Worm (Caenorhabditis elegans) whole organism, L3 larva: ENCODE results near the gene scly-1.

ENCODE experiments used
- R02D3.7 ChIP-seq: fragments of 150-350 bp; optimal IDR thresholded peaks from 2 replicates; lab custom pipeline; 2014; ENCODE audit warnings: missing biosample characterization, missing genetic modification characterization
- ama-1 ChIP-seq: fragments of 150-350 bp; optimal IDR thresholded peaks from 2 replicates; lab custom pipeline; 2018
- ceh-16 ChIP-seq: sonication (generic microtip); optimal IDR thresholded peaks from 2 replicates; lab custom pipeline; 2017; ENCODE audit warnings: missing biosample characterization, missing genetic modification characterization
- ceh-82 ChIP-seq: fragments of 150-350 bp; optimal IDR thresholded peaks from 2 replicates; lab custom pipeline; 2014; ENCODE audit warnings: missing biosample characterization, missing genetic modification characterization
- ceh-9 ChIP-seq: sonication (generic microtip); optimal IDR thresholded peaks from 2 replicates; lab custom pipeline; 2018; ENCODE audit warnings: missing biosample characterization, missing genetic modification characterization
- egl-27 ChIP-seq: sonication (generic microtip); optimal IDR thresholded peaks from 4 replicates; lab custom pipeline; 2017; ENCODE audit warnings: missing biosample characterization, missing genetic modification reagents, missing genetic modification characterization
- egl-5 ChIP-seq: fragments of 150-350 bp; optimal IDR thresholded peaks from 2 replicates; lab custom pipeline; 2017; ENCODE audit warnings: missing biosample characterization, missing genetic modification reagents, missing genetic modification characterization, inconsistent platforms
- elt-1 ChIP-seq: fragments of 150-350 bp; optimal IDR thresholded peaks from 2 replicates; lab custom pipeline; 2014; ENCODE audit warnings: missing biosample characterization, missing genetic modification characterization
- elt-2 ChIP-seq: sonication (generic microtip); optimal IDR thresholded peaks from 2 replicates; lab custom pipeline; 2016; ENCODE audit warnings: missing genetic modification reagents, mild to moderate bottlenecking, missing genetic modification characterization, missing compliant biosample characterization
- elt-3 ChIP-seq, 3 experiments: fragments of 150-350 bp in 1 of 3; sonication (generic microtip) in 2 of 3; optimal IDR thresholded peaks; 2 replicates in 2 of 3; 4 replicates in 1 of 3; lab custom pipeline; 2014 to 2017; ENCODE audit warnings: missing biosample characterization in 3 of 3, missing genetic modification characterization in 3 of 3
- fkh-10 ChIP-seq: sonication (generic microtip); optimal IDR thresholded peaks from 2 replicates; lab custom pipeline; 2017; ENCODE audit warnings: missing biosample characterization, missing genetic modification reagents, missing genetic modification characterization
- fos-1 ChIP-seq: fragments of 150-350 bp; optimal IDR thresholded peaks from 2 replicates; lab custom pipeline; 2014; ENCODE audit warnings: missing biosample characterization, missing genetic modification characterization
- jun-1 ChIP-seq: fragments of 150-350 bp; optimal IDR thresholded peaks from 2 replicates; lab custom pipeline; 2014; ENCODE audit warnings: missing biosample characterization, missing genetic modification reagents, missing genetic modification characterization
- lin-15B ChIP-seq: fragments of 150-350 bp; optimal IDR thresholded peaks from 2 replicates; lab custom pipeline; 2014; ENCODE audit warnings: missing biosample characterization, missing genetic modification characterization
- lin-39 ChIP-seq: fragments of 150-350 bp; optimal IDR thresholded peaks from 2 replicates; lab custom pipeline; 2018; ENCODE audit warnings: missing biosample characterization, missing genetic modification reagents, missing genetic modification characterization
- mdl-1 ChIP-seq: fragments of 150-350 bp; optimal IDR thresholded peaks from 2 replicates; lab custom pipeline; 2014; ENCODE audit warnings: missing biosample characterization, missing genetic modification characterization
- mml-1 ChIP-seq: fragments of 150-350 bp; sonication (generic microtip); optimal IDR thresholded peaks from 3 replicates; lab custom pipeline; 2014; ENCODE audit warnings: missing biosample characterization, missing genetic modification characterization
- nfya-1 ChIP-seq: sonication (generic microtip); optimal IDR thresholded peaks from 2 replicates; lab custom pipeline; 2017; ENCODE audit warnings: missing genetic modification characterization, mild to moderate bottlenecking, missing compliant biosample characterization, antibody characterized with exemption, moderate library complexity; ENCODE audit not compliant: insufficient read depth
- nhr-11 ChIP-seq: fragments of 150-350 bp; optimal IDR thresholded peaks from 2 replicates; lab custom pipeline; 2014; ENCODE audit warnings: missing biosample characterization, missing genetic modification characterization
- nhr-12 ChIP-seq: fragments of 150-350 bp; optimal IDR thresholded peaks from 2 replicates; lab custom pipeline; 2014; ENCODE audit warnings: missing biosample characterization, missing genetic modification characterization
- nhr-237 ChIP-seq: fragments of 150-350 bp; optimal IDR thresholded peaks from 2 replicates; lab custom pipeline; 2014; ENCODE audit warnings: missing biosample characterization, missing genetic modification characterization
- nhr-25 ChIP-seq: sonication (generic microtip); optimal IDR thresholded peaks from 2 replicates; lab custom pipeline; 2017; ENCODE audit warnings: missing biosample characterization, missing genetic modification characterization
- nhr-28 ChIP-seq: fragments of 150-350 bp; optimal IDR thresholded peaks from 2 replicates; lab custom pipeline; 2014; ENCODE audit warnings: missing biosample characterization, missing genetic modification characterization
- nhr-67 ChIP-seq: fragments of 150-350 bp; optimal IDR thresholded peaks from 2 replicates; lab custom pipeline; 2014; ENCODE audit warnings: missing biosample characterization, missing genetic modification characterization
- nhr-76 ChIP-seq: fragments of 150-350 bp; sonication (generic microtip); optimal IDR thresholded peaks from 5 replicates; lab custom pipeline; 2014; ENCODE audit warnings: missing biosample characterization, missing genetic modification characterization
- nhr-77 ChIP-seq: fragments of 150-350 bp; optimal IDR thresholded peaks from 2 replicates; lab custom pipeline; 2014; ENCODE audit warnings: missing biosample characterization, missing genetic modification characterization
- pha-4 ChIP-seq: fragments of 150-350 bp; optimal IDR thresholded peaks from 2 replicates; lab custom pipeline; 2014; ENCODE audit warnings: missing biosample characterization, missing genetic modification reagents, missing genetic modification characterization
- pqm-1 ChIP-seq: fragments of 150-350 bp; optimal IDR thresholded peaks from 2 replicates; lab custom pipeline; 2017; ENCODE audit warnings: missing biosample characterization, missing genetic modification characterization, inconsistent platforms
- sea-2 ChIP-seq: fragments of 150-350 bp; sonication (generic microtip); optimal IDR thresholded peaks from 4 replicates; lab custom pipeline; 2014; ENCODE audit warnings: missing biosample characterization, missing genetic modification reagents, missing genetic modification characterization
- skn-1 ChIP-seq: fragments of 150-350 bp; optimal IDR thresholded peaks from 2 replicates; lab custom pipeline; 2014; ENCODE audit warnings: missing biosample characterization, missing genetic modification characterization
- snpc-4 ChIP-seq: fragments of 150-350 bp; optimal IDR thresholded peaks from 2 replicates; lab custom pipeline; 2014; ENCODE audit warnings: missing biosample characterization, missing genetic modification characterization
- tbx-2 ChIP-seq: sonication (generic microtip); optimal IDR thresholded peaks from 2 replicates; lab custom pipeline; 2016; ENCODE audit warnings: mild to moderate bottlenecking, missing genetic modification characterization, missing compliant biosample characterization
- unc-39 ChIP-seq: sonication (generic microtip); optimal IDR thresholded peaks from 4 replicates; lab custom pipeline; 2017; ENCODE audit warnings: missing biosample characterization, missing genetic modification characterization
- unc-62 ChIP-seq: fragments of 150-350 bp; sonication (generic microtip); optimal IDR thresholded peaks from 4 replicates; lab custom pipeline; 2014; ENCODE audit warnings: missing biosample characterization, missing genetic modification reagents, missing genetic modification characterization
- zag-1 ChIP-seq: fragments of 150-350 bp; optimal IDR thresholded peaks from 2 replicates; lab custom pipeline; 2014; ENCODE audit warnings: missing biosample characterization, missing genetic modification characterization
- ztf-4 ChIP-seq: fragments of 150-350 bp; optimal IDR thresholded peaks from 2 replicates; lab custom pipeline; 2014; ENCODE audit warnings: missing biosample characterization, missing genetic modification characterization

Gene scly-1

ce11 chrII:6309198-6309597 lies 28.3 kb upstream of the scly-1 start, which contains the start of gene glb-10:
Gene glb-10, minus strand, starts transcription at chrII:6309298.
- TF ChIP-seq pha-4 (tag; lab: Kevin White, UChicago) (no peak), elt-1 (tag; lab: Kevin White, UChicago) (no peak), nhr-11 (tag; lab: Kevin White, UChicago) (no peak), egl-27 (tag; lab: Kevin White, UChicago) (no peak), lin-39 (tag; lab: Kevin White, UChicago) (no peak), mdl-1 (tag; lab: Kevin White, UChicago) (no peak), nhr-12 (no peak), zag-1 (no peak), lin-15B (tag; lab: Kevin White, UChicago) (no peak)

- TF ChIP-seq mdl-1 (tag; lab: Kevin White, UChicago): no peak
- no peak for TF ChIP-seq jun-1
- no peak for TF ChIP-seq fkh-10 (GFP tag; lab: Kevin White, UChicago)
- TF ChIP-seq nhr-76 (tag; lab: Kevin White, UChicago): no peak
- TF ChIP-seq ztf-4 (tag; lab: Kevin White, UChicago): no peak
- no peak for TF ChIP-seq mml-1
- no peak for TF ChIP-seq nhr-77 (tag; lab: Kevin White, UChicago)
- TF ChIP-seq zag-1: no peak
- no peak for TF ChIP-seq sea-2
- TF ChIP-seq tbx-2 (tag; lab: Kevin White, UChicago): no peak
- no peak for TF ChIP-seq ceh-9 (tag; lab: Kevin White, UChicago)
- TF ChIP-seq lin-15B (tag; lab: Kevin White, UChicago): no peak
- no peak for TF ChIP-seq nhr-237 (tag; lab: Kevin White, UChicago)
- no peak for TF ChIP-seq elt-2
- no peak for TF ChIP-seq nhr-28
- no peak for TF ChIP-seq elt-1 (tag; lab: Kevin White, UChicago)
- no peak for TF ChIP-seq unc-62 (GFP tag; lab: Kevin White, UChicago)
Measured at ce11 chrII:6306125-6306524, 25.2 kb upstream of the scly-1 start, which contains the start of gene C29F5.8. Gene C29F5.8, plus strand, starts transcription at chrII:6306425.

- TF ChIP-seq egl-5 (tag; lab: Kevin White, UChicago): peak; percentile 40
- no peak for TF ChIP-seq nhr-77 (tag; lab: Kevin White, UChicago)
- TF ChIP-seq nfya-1 (tag; lab: Kevin White, UChicago): peak; percentile 1
Measured at ce11 chrII:6303209-6303740, 22.4 kb upstream of the scly-1 start, which contains the start of gene C29F5.1. Gene C29F5.1, plus strand, starts transcription at chrII:6303525.

ce11 chrII:6294261-6294660 lies 13.4 kb upstream of the scly-1 start, which contains the start of gene mps-1:
Gene mps-1, minus strand, starts transcription at chrII:6294361.
- TF ChIP-seq nhr-11 (tag; lab: Kevin White, UChicago): no peak
- no peak for TF ChIP-seq elt-2
- TF ChIP-seq lin-39 (tag; lab: Kevin White, UChicago): no peak
- TF ChIP-seq skn-1 (tag; lab: Kevin White, UChicago): no peak
- TF ChIP-seq egl-27 (tag; lab: Kevin White, UChicago): no peak
- TF ChIP-seq ceh-82 (tag; lab: Kevin White, UChicago): no peak
- TF ChIP-seq, all 47 proteins: peak for 0

ce11 chrII:6292527-6292926 lies 11.6 kb upstream of the scly-1 start, which contains the start of gene nyn-3:
Gene nyn-3, minus strand, starts transcription at chrII:6292627.
- TF ChIP-seq lin-15B (tag; lab: Kevin White, UChicago) (no peak), egl-5 (tag; lab: Kevin White, UChicago) (no peak), nhr-67 (tag; lab: Kevin White, UChicago) (no peak), nfya-1 (tag; lab: Kevin White, UChicago) (no peak), pqm-1 (tag; lab: Kevin White, UChicago) (no peak), unc-39 (tag; lab: Kevin White, UChicago) (no peak), ceh-9 (tag; lab: Kevin White, UChicago) (no peak), nhr-25 (tag; lab: Kevin White, UChicago) (no peak), ztf-4 (tag; lab: Kevin White, UChicago) (no peak), skn-1 (tag; lab: Kevin White, UChicago) (no peak), R02D3.7 (no peak), ceh-16 (tag; lab: Kevin White, UChicago) (no peak), ama-1 (lab: Kevin White, UChicago) (no peak), fos-1 (tag; lab: Kevin White, UChicago) (no peak), elt-3 (tag; optimal IDR thresholded peaks at IDR 0.05; lab: Kevin White, UChicago) (no peak), snpc-4 (tag; lab: Kevin White, UChicago) (no peak), ceh-82 (tag; lab: Kevin White, UChicago) (no peak)
- TF ChIP-seq, all 47 proteins: peak for 0
